Worm (Caenorhabditis elegans): Measurements from ENCODE around the gene utp-20.

Gene utp-20

DNA sequence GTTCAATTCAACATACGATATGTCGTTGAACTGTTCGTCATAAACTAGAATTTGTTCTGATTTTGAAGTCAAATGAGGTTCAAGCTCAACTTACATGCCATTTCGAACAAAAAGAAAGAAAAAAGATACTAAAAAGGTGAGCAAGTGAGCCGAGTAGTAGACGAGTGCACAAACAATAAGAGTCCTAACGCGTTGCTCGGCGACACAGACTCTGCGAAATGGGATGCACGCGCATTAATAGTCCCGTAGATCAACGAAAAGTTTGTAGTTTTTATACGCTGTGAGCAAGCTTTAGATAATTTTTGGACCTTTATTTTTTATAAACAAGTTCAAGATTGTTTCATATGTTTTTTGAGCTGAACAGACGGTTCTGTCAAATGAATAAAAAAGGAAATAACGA, 7.5 kb upstream of the utp-20 start, which contains the start of gene C56E6.4:
TSS of gene C56E6.4 (minus strand) at position 101 of the 400 bp plus-strand sequence.
- no peak for TF ChIP-seq ceh-20 (GFP tag; IDR thresholded peaks at IDR 0.05)
- TF ChIP-seq lin-39 (tag; optimal IDR thresholded peaks at IDR 0.05), result no peak
- TF ChIP-seq mdt-29 (GFP tag; IDR thresholded peaks at IDR 0.05), result no peak
- TF ChIP-seq Y105C5A.15 (GFP tag; IDR thresholded peaks at IDR 0.05), result no peak
- TF ChIP-seq zag-1 (tag; optimal IDR thresholded peaks at IDR 0.05), result no peak
- no peak for TF ChIP-seq zfp-2 (tag; optimal IDR thresholded peaks at IDR 0.05)
- TF ChIP-seq zip-11 (GFP tag; IDR thresholded peaks at IDR 0.05), result no peak
- TF ChIP-seq daf-12 (tag; optimal IDR thresholded peaks at IDR 0.05), result no peak

DNA sequence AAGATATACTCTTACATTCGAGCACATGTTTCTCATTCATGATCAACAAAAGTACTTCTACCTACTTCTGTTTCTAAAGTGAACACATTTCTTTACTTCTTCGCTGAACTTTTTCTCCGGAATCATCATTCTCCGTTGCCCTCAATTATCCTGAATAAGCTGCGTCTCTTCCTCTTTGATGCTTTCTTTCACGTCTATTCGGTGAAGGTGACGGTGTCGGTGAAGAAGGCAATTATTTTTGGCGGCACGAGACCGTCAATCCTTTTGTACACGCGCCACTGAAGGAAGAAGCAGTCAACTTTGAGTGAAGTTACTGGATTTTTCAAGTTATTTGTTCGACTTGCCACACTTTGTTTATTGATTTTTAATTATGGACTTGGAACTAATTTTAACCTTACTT, 4.6 kb upstream of the utp-20 start, which contains the start of gene abch-1:
TSS of gene abch-1 (minus strand) at position 101 of the 400 bp plus-strand sequence.
- TF ChIP-seq Y5F2A.4 (GFP tag; optimal IDR thresholded peaks at IDR 0.05) (no peak), lin-29 (GFP tag; IDR thresholded peaks at IDR 0.05) (no peak), daf-19 (GFP tag; conservative IDR thresholded peaks at IDR 0.05) (no peak), D1046.2 (GFP tag; IDR thresholded peaks at IDR 0.05) (no peak), arid-1 (GFP tag; conservative IDR thresholded peaks at IDR 0.05) (no peak), hlh-30 (tag; optimal IDR thresholded peaks at IDR 0.05; ENCODE audit: insufficient read depth) (no peak), spr-3 (GFP tag; optimal IDR thresholded peaks at IDR 0.05) (no peak), egl-27 (tag; optimal IDR thresholded peaks at IDR 0.05) (no peak), zfp-3 (GFP tag; conservative IDR thresholded peaks at IDR 0.05) (no peak), saeg-2 (GFP tag; IDR thresholded peaks at IDR 0.05) (no peak)

DNA sequence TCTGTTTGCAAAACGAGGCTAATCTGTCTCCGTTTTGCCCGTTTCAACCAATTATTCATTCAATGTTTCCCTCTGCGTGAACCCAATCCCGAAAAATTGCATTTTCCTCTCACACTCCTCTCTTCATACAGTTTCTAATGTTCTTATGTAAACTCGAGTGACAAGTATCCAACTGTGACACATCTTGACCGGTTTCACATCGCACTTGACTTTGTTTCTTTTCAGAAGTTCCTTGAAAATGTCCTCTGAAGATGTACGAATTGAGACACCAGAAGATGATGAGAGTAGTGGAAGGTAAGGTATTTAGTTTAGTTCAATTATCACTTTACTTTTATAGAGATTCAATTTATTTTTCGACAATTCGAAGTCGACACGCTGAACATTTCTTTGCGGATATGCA, 4.2 kb upstream of the utp-20 start, which contains the start of gene abcx-1:
TSS of gene abcx-1 (plus strand) at position 224 of the 400 bp plus-strand sequence.
- TF ChIP-seq ZK546.5 (tag; optimal IDR thresholded peaks at IDR 0.05), result no peak
- TF ChIP-seq unc-62 (GFP tag; optimal IDR thresholded peaks at IDR 0.05 in 1 of 2), result peak in 1 of 2 experiments; percentile 91
- TF ChIP-seq unc-62 (tag; optimal IDR thresholded peaks at IDR 0.05), result no peak

DNA sequence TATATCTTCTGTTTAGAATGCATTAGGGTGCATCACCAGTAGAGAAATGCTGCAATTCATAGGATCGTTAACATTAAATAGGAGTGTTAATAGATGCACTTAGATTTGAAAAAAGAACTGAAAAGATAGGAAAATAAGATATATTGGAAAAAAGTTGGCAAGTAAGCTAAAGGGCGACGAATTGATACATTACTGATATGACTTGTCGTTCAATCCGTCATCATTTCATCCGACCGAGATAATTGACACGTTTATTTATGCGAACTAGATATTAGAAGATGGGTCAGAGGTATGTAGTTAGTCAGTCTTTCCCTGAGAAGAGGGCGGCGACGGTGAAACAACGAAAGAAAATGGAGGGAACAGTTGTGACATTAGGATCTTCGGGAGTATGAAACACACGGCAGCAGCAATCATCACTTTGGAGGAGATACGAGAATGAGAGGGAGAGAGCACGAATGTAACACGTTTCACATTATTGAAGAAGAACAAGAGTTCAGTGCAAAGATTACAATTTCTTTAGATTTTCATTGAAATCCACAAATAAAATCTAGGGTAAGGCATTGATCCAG, 8.8 kb downstream of the utp-20 start, which contains the start of gene lron-15:
TSS of gene lron-15 (minus strand) at position 51 of the 569 bp plus-strand sequence.
- TF ChIP-seq lin-15B (tag; optimal IDR thresholded peaks at IDR 0.05) (no peak), aly-2 (tag; optimal IDR thresholded peaks at IDR 0.05) (no peak), T26A8.4 (GFP tag; IDR thresholded peaks at IDR 0.05) (no peak), ces-1 (GFP tag; optimal IDR thresholded peaks at IDR 0.05) (no peak), nhr-102 (tag; optimal IDR thresholded peaks at IDR 0.05) (no peak), lin-29 (GFP tag; IDR thresholded peaks at IDR 0.05) (no peak), daf-8 (GFP tag; IDR thresholded peaks at IDR 0.05) (no peak), spr-3 (GFP tag; optimal IDR thresholded peaks at IDR 0.05) (no peak), mdt-29 (GFP tag; IDR thresholded peaks at IDR 0.05) (no peak), dmd-8 (GFP tag; IDR thresholded peaks at IDR 0.05) (no peak), ceh-62 (tag; optimal IDR thresholded peaks at IDR 0.05) (no peak), ceh-32 (tag; optimal IDR thresholded peaks at IDR 0.05; ENCODE audit: poor library complexity) (no peak), mxl-3 (GFP tag; optimal IDR thresholded peaks at IDR 0.05) (no peak)

ce11 chrII:6554677-6555076, 18.5 kb downstream of the utp-20 start, which contains the start of gene wrn-1:
wrn-1 (plus strand) TSS chrII:6554977.
- TF ChIP-seq lin-39 (tag; optimal IDR thresholded peaks at IDR 0.05) (no peak), ama-1 (optimal IDR thresholded peaks at IDR 0.05) (no peak), madf-5 (GFP tag; IDR thresholded peaks at IDR 0.05) (no peak), lir-3 (tag; optimal IDR thresholded peaks at IDR 0.05) (no peak), snpc-1.2 (GFP tag; IDR thresholded peaks at IDR 0.05) (no peak), zfp-2 (tag; optimal IDR thresholded peaks at IDR 0.05) (no peak), ctbp-1 (GFP tag; IDR thresholded peaks at IDR 0.05) (no peak), mxl-2 (GFP tag; conservative IDR thresholded peaks at IDR 0.05) (no peak), cey-2 (tag; optimal IDR thresholded peaks at IDR 0.05; ENCODE audit: borderline replicate concordance, insufficient read depth) (no peak), mdt-29 (GFP tag; IDR thresholded peaks at IDR 0.05) (no peak), vab-7 (GFP tag; IDR thresholded peaks at IDR 0.05) (no peak), dmd-9 (GFP tag; IDR thresholded peaks at IDR 0.05) (no peak)
